Worm (Caenorhabditis elegans): Measurements from ENCODE around the gene F53F4.7.

Gene F53F4.7

DNA sequence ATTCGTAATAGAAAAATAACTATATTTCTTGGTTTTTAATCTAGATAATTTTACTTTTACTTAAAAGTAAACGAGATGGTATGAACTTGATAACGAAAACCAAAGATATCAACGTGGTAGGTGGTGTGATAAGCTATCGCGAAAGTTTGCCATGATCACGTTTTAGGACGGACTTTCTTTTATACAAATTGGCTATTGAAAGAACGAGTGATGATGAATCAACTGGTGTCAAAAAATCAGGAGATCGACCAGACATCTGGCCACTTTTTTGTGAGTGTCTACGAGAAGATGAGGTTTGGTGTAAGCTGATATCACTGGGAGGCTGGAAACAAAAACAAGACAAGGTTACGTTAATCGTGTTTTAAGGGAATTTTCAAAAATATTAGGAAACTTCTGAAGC, 45.4 kb upstream of the F53F4.7 start:
- TF ChIP-seq hlh-30 (tag; optimal IDR thresholded peaks at IDR 0.05; ENCODE audit: insufficient read depth) (peak; percentile 80), snpc-1.2 (GFP tag; IDR thresholded peaks at IDR 0.05) (no peak), mdl-1 (tag; optimal IDR thresholded peaks at IDR 0.05) (no peak), unc-62 (GFP tag; optimal IDR thresholded peaks at IDR 0.05 in 1 of 2) (no peak), unc-62 (tag; optimal IDR thresholded peaks at IDR 0.05) (no peak), dve-1 (tag; optimal IDR thresholded peaks at IDR 0.05; ENCODE audit: insufficient read depth) (peak; percentile 35), hlh-11 (tag; optimal IDR thresholded peaks at IDR 0.05) (peak; percentile 58), F44E2.7 (GFP tag; IDR thresholded peaks at IDR 0.05) (no peak), daf-16 (GFP tag; optimal IDR thresholded peaks at IDR 0.05) (no peak), daf-16 (tag; optimal IDR thresholded peaks at IDR 0.05) (peak; percentile 51), nhr-11 (tag; optimal IDR thresholded peaks at IDR 0.05) (no peak), fos-1 (tag; optimal IDR thresholded peaks at IDR 0.05) (no peak), dmd-8 (GFP tag; IDR thresholded peaks at IDR 0.05) (no peak), T20F7.1 (GFP tag; optimal IDR thresholded peaks at IDR 0.05) (no peak), spr-1 (tag; optimal IDR thresholded peaks at IDR 0.05) (no peak), daf-12 (tag; optimal IDR thresholded peaks at IDR 0.05) (no peak), nhr-77 (tag; optimal IDR thresholded peaks at IDR 0.05) (peak; percentile 21), madf-5 (GFP tag; IDR thresholded peaks at IDR 0.05) (no peak), nhr-28 (tag; optimal IDR thresholded peaks at IDR 0.05) (peak; percentile 70), mdt-29 (GFP tag; IDR thresholded peaks at IDR 0.05) (peak; percentile 29; the same call in 1 of the 2 replicates), nhr-6 (tag; optimal IDR thresholded peaks at IDR 0.05) (peak; percentile 54), D1046.2 (GFP tag; IDR thresholded peaks at IDR 0.05) (no peak), F37D6.2 (tag; optimal IDR thresholded peaks at IDR 0.05) (no peak), php-3 (GFP tag; IDR thresholded peaks at IDR 0.05) (no peak), lir-3 (tag; optimal IDR thresholded peaks at IDR 0.05) (no peak), mxl-3 (GFP tag; optimal IDR thresholded peaks at IDR 0.05) (peak; percentile 63), unc-130 (GFP tag; optimal IDR thresholded peaks at IDR 0.05) (no peak), arid-1 (GFP tag; conservative IDR thresholded peaks at IDR 0.05) (no peak), tag-97 (GFP tag; IDR thresholded peaks at IDR 0.05) (no peak), madf-9 (GFP tag; conservative IDR thresholded peaks at IDR 0.05) (no peak), egl-43 (GFP tag; IDR thresholded peaks at IDR 0.05) (no peak), hif-1 (tag; optimal IDR thresholded peaks at IDR 0.05) (no peak), dpl-1 (GFP tag; optimal IDR thresholded peaks at IDR 0.05) (no peak), ceh-62 (tag; optimal IDR thresholded peaks at IDR 0.05) (no peak), nhr-76 (tag; optimal IDR thresholded peaks at IDR 0.05) (no peak), fkh-10 (GFP tag; optimal IDR thresholded peaks at IDR 0.05) (no peak), aly-2 (tag; optimal IDR thresholded peaks at IDR 0.05) (no peak), sdz-12 (GFP tag; optimal IDR thresholded peaks at IDR 0.05) (no peak), vab-7 (GFP tag; IDR thresholded peaks at IDR 0.05) (no peak), F10B5.3 (tag; optimal IDR thresholded peaks at IDR 0.05) (no peak), zag-1 (tag; optimal IDR thresholded peaks at IDR 0.05) (no peak), nhr-111 (GFP tag; optimal IDR thresholded peaks at IDR 0.05) (no peak), pqm-1 (tag; optimal IDR thresholded peaks at IDR 0.05) (no peak), unc-39 (tag; optimal IDR thresholded peaks at IDR 0.05) (no peak), dmd-6 (GFP tag; IDR thresholded peaks at IDR 0.05) (peak; percentile 60), egl-27 (tag; optimal IDR thresholded peaks at IDR 0.05) (no peak), mep-1 (tag; optimal IDR thresholded peaks at IDR 0.05) (no peak), nhr-102 (tag; optimal IDR thresholded peaks at IDR 0.05) (no peak), lin-15B (tag; optimal IDR thresholded peaks at IDR 0.05) (no peak), F26F4.8 (GFP tag; conservative IDR thresholded peaks at IDR 0.05) (no peak), ceh-82 (tag; optimal IDR thresholded peaks at IDR 0.05) (no peak), saeg-2 (GFP tag; IDR thresholded peaks at IDR 0.05) (no peak), attf-4 (tag; optimal IDR thresholded peaks at IDR 0.05) (no peak), lin-39 (tag; optimal IDR thresholded peaks at IDR 0.05) (no peak)

Data from whole organism, L4 larva.